Worm (Caenorhabditis elegans) whole organism, L1 larva: ENCODE measurements around the gene rme-2.
"Not testable (repeated sequence)": the region's sequence is repeated elsewhere in the genome, so short reads cannot be mapped to it uniquely, and the experiment has no call there.

Experiments used
- F16B12.6 ChIP-seq: fragments of 150-350 bp; optimal IDR thresholded peaks from 2 replicates; lab custom pipeline; 2014; ENCODE audit warnings: missing biosample characterization, missing genetic modification characterization
- ama-1 ChIP-seq: fragments of 150-350 bp; optimal IDR thresholded peaks from 2 replicates; lab custom pipeline; 2014
- ceh-88 ChIP-seq: fragments of 200-800 bp; sonication (Bioruptor generic); IDR thresholded peaks from 2 replicates; pipeline ENCODE4 v1.3.6; 2022; ENCODE audit warnings: missing genetic modification characterization, missing compliant biosample characterization
- egl-27 ChIP-seq, 2 experiments: fragments of 150-350 bp in 1 of 2; sonication (generic microtip); optimal IDR thresholded peaks; 3 replicates each; lab custom pipeline; 2017 to 2018; ENCODE audit warnings: missing biosample characterization in 2 of 2, missing genetic modification characterization in 2 of 2, missing genetic modification reagents in 2 of 2
- fkh-10 ChIP-seq: sonication (generic microtip); optimal IDR thresholded peaks from 2 replicates; lab custom pipeline; 2017; ENCODE audit warnings: missing biosample characterization, missing genetic modification reagents, missing genetic modification characterization
- fos-1 ChIP-seq: fragments of 150-350 bp; optimal IDR thresholded peaks from 2 replicates; lab custom pipeline; 2014; ENCODE audit warnings: missing biosample characterization, missing genetic modification characterization
- hlh-4 ChIP-seq: sonication (generic microtip); optimal IDR thresholded peaks from 2 replicates; lab custom pipeline; 2016; ENCODE audit warnings: mild to moderate bottlenecking, missing genetic modification characterization, missing compliant biosample characterization
- nhr-11 ChIP-seq: fragments of 150-350 bp; optimal IDR thresholded peaks from 2 replicates; lab custom pipeline; 2014; ENCODE audit warnings: missing biosample characterization, missing genetic modification characterization
- nhr-237 ChIP-seq: fragments of 150-350 bp; optimal IDR thresholded peaks from 2 replicates; lab custom pipeline; 2014; ENCODE audit warnings: missing biosample characterization, missing genetic modification characterization
- pqm-1 ChIP-seq: sonication (generic microtip); optimal IDR thresholded peaks from 3 replicates; lab custom pipeline; 2017; ENCODE audit warnings: missing biosample characterization, missing genetic modification characterization
- tbx-2 ChIP-seq: sonication (generic microtip); optimal IDR thresholded peaks from 2 replicates; lab custom pipeline; 2016; ENCODE audit warnings: missing genetic modification characterization, missing compliant biosample characterization
- unc-62 ChIP-seq: fragments of 150-350 bp; optimal IDR thresholded peaks from 2 replicates; lab custom pipeline; 2014; ENCODE audit warnings: missing biosample characterization, missing genetic modification reagents, missing genetic modification characterization

ce11 chrIV:5491054-5491453 is 21.2 kb downstream of the rme-2 start, which contains the start of gene B0273.115:
- TF ChIP-seq hlh-4 (tag; lab: Kevin White, UChicago); unc-62; fkh-10; F16B12.6; nhr-237 (tag; lab: Kevin White, UChicago); tbx-2 (tag; lab: Kevin White, UChicago); ceh-88; fos-1 (tag; lab: Kevin White, UChicago); pqm-1; nhr-11 (tag; lab: Kevin White, UChicago); ama-1 (lab: Kevin White, UChicago); egl-27 (tag; optimal IDR thresholded peaks at IDR 0.05; lab: Kevin White, UChicago): not testable (repeated sequence)
